Fruit fly (Drosophila melanogaster): ENCODE data around the gene Gr94a.

- TF ChIP-seq CG8478 (optimal IDR thresholded peaks at IDR 0.05) (no peak), CTCF (optimal IDR thresholded peaks at IDR 0.05) (no peak)
These were observed 5.3 kb downstream of the Gr94a start for dm6 chr3R:23056753-23057152.
